Fruit fly (Drosophila melanogaster): ENCODE measurements around the gene Pcp.

Pcp gene

dm6 chr2L:7039342-7039684 lies 17.8 kb downstream of the Pcp start (continued):
- peak; percentile 48; the same call in 3 of the 4 replicates for TF ChIP-seq Gug (GFP tag; IDR thresholded peaks at IDR 0.05)
- TF ChIP-seq ken (GFP tag; IDR thresholded peaks at IDR 0.05): 0 out of 3 replicates have a peak, but pooled peaks have one; percentile 44
- 0 out of 3 replicates have a peak, but pooled peaks have one; percentile 19 for TF ChIP-seq otp (GFP tag; IDR thresholded peaks at IDR 0.05)

- TF ChIP-seq CG2120 (GFP tag; optimal IDR thresholded peaks at IDR 0.05): peak; percentile 66
- TF ChIP-seq Taf1 (GFP tag; IDR thresholded peaks at IDR 0.05): no peak
- peak; percentile 72 for TF ChIP-seq B-H2 (GFP tag; optimal IDR thresholded peaks at IDR 0.05)
- peak; percentile 70; the same call in 2 of the 3 replicates for TF ChIP-seq Optix (GFP tag; IDR thresholded peaks at IDR 0.05)
- peak; percentile 49 for TF ChIP-seq CG13775 (GFP tag; optimal IDR thresholded peaks at IDR 0.05)
- TF ChIP-seq Scr (GFP tag; IDR thresholded peaks at IDR 0.05; ENCODE audit: partially characterized antibody): peak; percentile 71
- peak; percentile 12 for TF ChIP-seq gcm (GFP tag; optimal IDR thresholded peaks at IDR 0.05)
- TF ChIP-seq otp (GFP tag; IDR thresholded peaks at IDR 0.05): peak; percentile 4; the same call in 1 of the 3 replicates
- TF ChIP-seq CG31224 (GFP tag; IDR thresholded peaks at IDR 0.05): 0 out of 2 replicates have a peak, but pooled peaks have one; percentile 15
- TF ChIP-seq insv (GFP tag; optimal IDR thresholded peaks at IDR 0.05): peak in 1 of 2 experiments; percentile 28
- TF ChIP-seq disco-r (GFP tag; optimal IDR thresholded peaks at IDR 0.05): peak; percentile 65
- peak; percentile 71 for TF ChIP-seq CG42726 (GFP tag; IDR thresholded peaks at IDR 0.05; ENCODE audit: partially characterized antibody)
- TF ChIP-seq Fer1 (GFP tag; optimal IDR thresholded peaks at IDR 0.05): peak; percentile 67
- no peak for TF ChIP-seq CG9215 (GFP tag; IDR thresholded peaks at IDR 0.05)
- TF ChIP-seq chinmo (GFP tag; IDR thresholded peaks at IDR 0.05; ENCODE audit: partially characterized antibody): peak; percentile 92; the same call in 2 of the 4 replicates
- no peak for TF ChIP-seq kni (GFP tag; optimal IDR thresholded peaks at IDR 0.05)
- TF ChIP-seq ap (GFP tag; IDR thresholded peaks at IDR 0.05): no peak
- peak; percentile 40 for TF ChIP-seq pho (GFP tag; optimal IDR thresholded peaks at IDR 0.05)
- peak; percentile 39 for TF ChIP-seq CG7928 (GFP tag; optimal IDR thresholded peaks at IDR 0.05)
- TF ChIP-seq MESR4 (GFP tag; optimal IDR thresholded peaks at IDR 0.05): peak; percentile 66
- TF ChIP-seq Hand (GFP tag; optimal IDR thresholded peaks at IDR 0.05): peak; percentile 55
- peak; percentile 35 for TF ChIP-seq CG12299 (tag; optimal IDR thresholded peaks at IDR 0.05)
- peak; percentile 4 for TF ChIP-seq ind (GFP tag; optimal IDR thresholded peaks at IDR 0.05)
- peak; percentile 68 for TF ChIP-seq Ptx1 (GFP tag; IDR thresholded peaks at IDR 0.05)
- no peak for TF ChIP-seq CG7745 (tag; optimal IDR thresholded peaks at IDR 0.05)
- peak; percentile 44 for TF ChIP-seq Sin3A (optimal IDR thresholded peaks at IDR 0.05)
- peak; percentile 35 for TF ChIP-seq so (GFP tag; IDR thresholded peaks at IDR 0.05)
- peak; percentile 28 for TF ChIP-seq fu2 (GFP tag; optimal IDR thresholded peaks at IDR 0.05)
- peak; percentile 63 for TF ChIP-seq CG13894 (tag; optimal IDR thresholded peaks at IDR 0.05)
- peak; percentile 38 for TF ChIP-seq Ssrp (tag; optimal IDR thresholded peaks at IDR 0.05)
- TF ChIP-seq CG12219 (GFP tag; optimal IDR thresholded peaks at IDR 0.05): peak; percentile 43
- TF ChIP-seq MTF-1 (GFP tag; optimal IDR thresholded peaks at IDR 0.05; ENCODE audit: borderline replicate concordance): peak; percentile 49
- peak; percentile 11 to 26 for TF ChIP-seq Pdp1 (GFP tag; optimal IDR thresholded peaks at IDR 0.05)
- TF ChIP-seq HLH4C (GFP tag; IDR thresholded peaks at IDR 0.05; ENCODE audit: partially characterized antibody): peak; percentile 59
- TF ChIP-seq slbo (GFP tag; IDR thresholded peaks at IDR 0.05): peak; percentile 75
- no peak for TF ChIP-seq ab (GFP tag; optimal IDR thresholded peaks at IDR 0.05)
- peak; percentile 78 for TF ChIP-seq gro (GFP tag; optimal IDR thresholded peaks at IDR 0.05)
- TF ChIP-seq zen2 (GFP tag; IDR thresholded peaks at IDR 0.05; ENCODE audit: partially characterized antibody): peak; percentile 49
- TF ChIP-seq dimm (GFP tag; IDR thresholded peaks at IDR 0.05): no peak
- 0 out of 3 replicates have a peak, but pooled peaks have one; percentile 7 for TF ChIP-seq CG7357 (GFP tag; IDR thresholded peaks at IDR 0.05)
- TF ChIP-seq Hr39 (optimal IDR thresholded peaks at IDR 0.05): no peak
- peak; percentile 88 for TF ChIP-seq CG3847 (GFP tag; IDR thresholded peaks at IDR 0.05)
- peak; percentile 83 for TF ChIP-seq CG17186 (GFP tag; optimal IDR thresholded peaks at IDR 0.05)
- TF ChIP-seq CG11560 (tag; IDR thresholded peaks at IDR 0.05): no peak
- peak; percentile 42 for TF ChIP-seq bcd (GFP tag; optimal IDR thresholded peaks at IDR 0.05)
- TF ChIP-seq gfzf (GFP tag; optimal IDR thresholded peaks at IDR 0.05): peak; percentile 27
These were observed 20.8 kb downstream of the Pcp start for dm6 chr2L:7042150-7042811.
